Worm (Caenorhabditis elegans): ENCODE data around the gene F41H10.12.

ce11 chrIV:5396769-5397168 lies 11.6 kb downstream of the F41H10.12 start, which contains the start of gene ZK616.3:
- TF ChIP-seq lin-39 (tag; optimal IDR thresholded peaks at IDR 0.05) (no peak), nhr-11 (tag; optimal IDR thresholded peaks at IDR 0.05) (no peak), zag-1 (tag; optimal IDR thresholded peaks at IDR 0.05) (no peak), skn-1 (tag; optimal IDR thresholded peaks at IDR 0.05) (no peak), nfya-1 (tag; optimal IDR thresholded peaks at IDR 0.05; ENCODE audit: insufficient read depth) (no peak)

Data from whole organism, L3 larva.